Fruit fly (Drosophila melanogaster) Kc167 (cell line): ENCODE data around the gene cact.

Experiments
- Sin3A ChIP-seq: fragments of >200 bp; optimal IDR thresholded peaks from 2 replicates; lab custom pipeline; 2018; ENCODE audit warnings: missing external identifiers
- h ChIP-seq: fragments of >200 bp; optimal IDR thresholded peaks from 3 replicates; lab custom pipeline; 2018; ENCODE audit warnings: missing external identifiers
- insv ChIP-seq: fragments of >200 bp; optimal IDR thresholded peaks from 3 replicates; lab custom pipeline; 2018; ENCODE audit warnings: missing external identifiers
- psq ChIP-seq: fragments of >200 bp; optimal IDR thresholded peaks from 2 replicates; lab custom pipeline; 2017; ENCODE audit warnings: missing external identifiers
- ttk ChIP-seq: sonication (Bioruptor generic); optimal IDR thresholded peaks from 2 replicates; lab custom pipeline; 2017; ENCODE audit warnings: missing external identifiers

DNA sequence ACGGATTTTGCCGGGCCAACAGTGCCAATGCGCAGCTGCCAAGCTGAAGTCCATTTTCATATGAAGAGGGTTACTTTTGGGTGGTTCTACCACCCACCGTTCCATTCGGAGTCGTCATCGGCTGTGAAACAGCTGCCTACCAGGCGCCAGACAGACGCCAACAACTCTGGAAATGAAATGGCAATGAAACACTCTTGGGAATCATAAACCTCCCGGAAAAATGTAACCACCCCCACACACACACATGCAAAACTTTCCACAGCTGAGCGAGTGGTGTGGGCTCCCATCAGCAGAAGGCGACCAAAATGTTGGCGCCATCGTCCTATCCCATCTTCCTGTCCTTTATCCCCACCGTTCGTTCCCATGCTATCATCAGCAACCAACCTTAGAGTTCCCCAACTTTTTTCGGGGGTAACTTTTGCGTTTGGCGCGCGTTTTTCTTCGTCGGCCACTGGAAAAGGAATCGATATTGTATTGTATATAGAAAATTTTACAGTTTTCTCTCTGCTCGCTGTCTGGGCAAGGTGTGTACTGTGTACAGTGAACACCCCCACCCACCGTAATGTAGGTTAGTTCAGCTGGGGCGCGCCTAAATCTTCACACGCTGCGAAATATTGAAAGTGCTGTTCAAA is 50.7 kb downstream of the cact start:
- TF ChIP-seq h (lab: Kevin White, UChicago): no peak
- TF ChIP-seq insv (lab: Kevin White, UChicago): no peak
- no peak for TF ChIP-seq Sin3A (lab: Kevin White, UChicago)
- no peak for TF ChIP-seq psq (lab: Kevin White, UChicago)
- no peak for TF ChIP-seq ttk (lab: Kevin White, UChicago)
